Fruit fly (Drosophila melanogaster) whole organism, adult: ENCODE results near the gene msk.

ENCODE experiments used
- CG14711 ChIP-seq: fragments of 200-800 bp; sonication (Bioruptor generic); optimal IDR thresholded peaks from 2 replicates; lab custom pipeline; 2018; ENCODE audit warnings: missing biosample characterization, mild to moderate bottlenecking, missing genetic modification characterization, moderate library complexity
- CG1620 ChIP-seq: fragments of 200-800 bp; sonication (Bioruptor generic); optimal IDR thresholded peaks from 2 replicates; lab custom pipeline; 2016; ENCODE audit warnings: missing biosample characterization, missing genetic modification characterization
- CG5204 ChIP-seq: fragments of 200-800 bp; sonication (Bioruptor generic); optimal IDR thresholded peaks from 2 replicates; lab custom pipeline; 2016; ENCODE audit warnings: missing biosample characterization, missing genetic modification characterization
- Clk ChIP-seq: fragments of 200-800 bp; sonication (Bioruptor generic); optimal IDR thresholded peaks from 2 replicates; lab custom pipeline; 2017; ENCODE audit warnings: missing biosample characterization, missing genetic modification characterization
- Crg-1 ChIP-seq: fragments of 200-800 bp; sonication (Bioruptor generic); optimal IDR thresholded peaks from 2 replicates; lab custom pipeline; 2016; ENCODE audit warnings: missing biosample characterization, missing genetic modification characterization
- Mnt ChIP-seq: fragments of 200-800 bp; sonication (Bioruptor generic); optimal IDR thresholded peaks from 2 replicates; lab custom pipeline; 2016; ENCODE audit warnings: missing biosample characterization, mild to moderate bottlenecking, missing genetic modification characterization

DNA sequence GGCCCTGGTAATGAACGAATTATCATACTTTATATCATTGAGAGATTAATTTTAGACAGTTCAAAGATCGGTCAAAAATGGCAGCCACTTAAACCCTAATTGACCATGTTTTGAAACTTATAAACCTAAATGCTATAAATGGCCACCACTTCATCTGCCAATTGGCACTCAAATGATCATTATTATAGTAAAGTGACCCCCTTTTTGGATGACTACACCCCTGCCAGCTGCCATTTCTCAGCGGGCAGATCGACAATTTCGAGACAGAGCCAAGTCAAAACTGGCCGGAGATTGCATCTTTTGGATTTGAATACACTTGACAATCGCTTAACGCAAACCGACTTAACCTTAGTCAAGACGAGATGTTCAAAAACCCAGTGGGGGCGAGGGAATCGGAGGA, 40.2 kb downstream of the msk start:
- TF ChIP-seq Mnt (GFP tag; lab: Kevin White, UChicago) (no peak), Crg-1 (GFP tag; lab: Kevin White, UChicago) (no peak), CG14711 (tag; lab: Kevin White, UChicago) (no peak), CG5204 (GFP tag; lab: Kevin White, UChicago) (no peak), Clk (GFP tag; lab: Kevin White, UChicago) (no peak), CG1620 (GFP tag; lab: Kevin White, UChicago) (no peak)
